Worm (Caenorhabditis elegans): ENCODE results near the gene K05F6.14.

DNA sequence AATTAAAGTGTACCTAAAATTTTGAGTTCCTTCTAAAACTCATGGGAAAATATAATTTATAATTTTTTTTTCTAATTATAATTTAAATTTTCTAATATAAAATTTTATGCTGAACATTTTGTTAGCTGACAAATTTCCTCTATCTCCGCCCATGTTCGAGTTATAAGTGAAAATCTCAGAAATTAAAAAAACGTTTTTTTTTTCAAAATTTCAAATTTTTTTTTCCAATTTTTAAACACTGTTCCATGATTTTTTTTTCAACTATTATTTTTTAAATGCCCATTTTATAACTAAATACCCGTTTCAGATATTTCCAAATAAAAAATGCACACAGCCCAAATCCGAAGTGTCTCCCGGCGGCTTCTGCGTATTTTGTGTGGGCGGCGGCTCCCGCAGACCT lies 43.0 kb upstream of the K05F6.14 start, which contains the start of gene Y51H7BR.8:
- TF ChIP-seq snpc-4 (tag; optimal IDR thresholded peaks at IDR 0.05) (no peak), ztf-11 (tag; optimal IDR thresholded peaks at IDR 0.05) (no peak), pqm-1 (tag; optimal IDR thresholded peaks at IDR 0.05) (no peak), unc-62 (GFP tag; optimal IDR thresholded peaks at IDR 0.05) (no peak), pha-4 (tag; optimal IDR thresholded peaks at IDR 0.05) (no peak), aly-2 (tag; optimal IDR thresholded peaks at IDR 0.05) (no peak), lin-39 (tag; optimal IDR thresholded peaks at IDR 0.05) (no peak), fkh-10 (GFP tag; optimal IDR thresholded peaks at IDR 0.05) (no peak)
